Worm (Caenorhabditis elegans): Measurements from ENCODE around the gene E04F6.8.

DNA sequence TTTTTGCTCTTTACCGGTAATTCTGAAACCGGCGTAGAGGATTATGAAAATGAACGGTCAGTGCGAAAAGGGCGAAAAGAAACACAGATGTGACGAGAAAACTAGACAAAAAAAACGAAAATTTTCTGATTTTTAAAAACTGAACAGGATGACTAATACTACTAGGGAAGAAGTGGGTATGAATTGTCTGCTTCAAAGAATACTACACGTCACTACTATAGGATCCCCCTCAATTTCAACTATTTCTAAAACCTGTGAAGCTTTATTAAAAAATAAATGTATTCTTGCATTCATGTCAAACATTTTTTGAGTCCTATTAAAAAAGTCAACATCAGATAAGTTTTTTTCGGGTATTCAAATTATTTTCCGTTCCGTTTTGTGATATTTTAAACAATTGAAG is 12.9 kb upstream of the E04F6.8 start:
- TF ChIP-seq mab-5 (tag; optimal IDR thresholded peaks at IDR 0.05) (no peak), nhr-12 (tag; optimal IDR thresholded peaks at IDR 0.05) (no peak), blmp-1 (tag; optimal IDR thresholded peaks at IDR 0.05) (no peak), unc-39 (tag; optimal IDR thresholded peaks at IDR 0.05) (no peak), nhr-76 (tag; optimal IDR thresholded peaks at IDR 0.05) (no peak), lin-13 (tag; optimal IDR thresholded peaks at IDR 0.05) (no peak), elt-1 (tag; optimal IDR thresholded peaks at IDR 0.05; ENCODE audit: borderline replicate concordance, insufficient read depth) (no peak), snpc-4 (tag; optimal IDR thresholded peaks at IDR 0.05) (no peak), mep-1 (tag; optimal IDR thresholded peaks at IDR 0.05) (no peak), pha-4 (tag; optimal IDR thresholded peaks at IDR 0.05) (no peak), cnd-1 (tag; optimal IDR thresholded peaks at IDR 0.05) (no peak), nhr-237 (tag; optimal IDR thresholded peaks at IDR 0.05) (no peak), bed-3 (GFP tag; optimal IDR thresholded peaks at IDR 0.05) (no peak)
